Worm (Caenorhabditis elegans): ENCODE results near the gene srp-7.

srp-7 gene

ce11 chrV:8130812-8131211, 48.1 kb upstream of the srp-7 start:
- TF ChIP-seq nhr-129 (tag; optimal IDR thresholded peaks at IDR 0.05), result no peak
- no peak for TF ChIP-seq mdl-1 (tag; optimal IDR thresholded peaks at IDR 0.05)
- TF ChIP-seq nhr-237 (tag; optimal IDR thresholded peaks at IDR 0.05), result no peak

DNA sequence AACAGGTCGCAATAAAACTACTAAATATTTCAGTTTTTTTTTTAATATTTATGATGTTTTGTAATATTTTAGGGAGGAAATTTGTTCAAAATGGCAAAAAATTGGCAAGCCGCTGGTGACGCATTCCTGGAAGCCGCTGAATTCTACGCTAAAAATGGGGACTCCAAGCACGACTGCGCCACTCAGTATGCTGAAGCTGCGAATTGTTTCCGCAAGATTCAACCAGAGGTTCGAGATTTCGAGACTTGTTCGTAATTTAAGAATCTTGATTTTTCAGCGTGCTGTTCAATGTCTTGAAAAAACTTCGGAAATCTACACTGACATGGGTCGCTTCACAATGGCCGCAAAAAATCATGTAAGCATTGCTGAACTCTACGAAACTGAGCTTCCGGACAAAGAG, 47.3 kb upstream of the srp-7 start:
- TF ChIP-seq lin-11 (tag; optimal IDR thresholded peaks at IDR 0.05), result no peak
- TF ChIP-seq ama-1 (optimal IDR thresholded peaks at IDR 0.05), result peak; percentile 25
- TF ChIP-seq sem-4 (tag; optimal IDR thresholded peaks at IDR 0.05), result no peak
- no peak for TF ChIP-seq ceh-16 (tag; optimal IDR thresholded peaks at IDR 0.05)
- TF ChIP-seq nhr-6 (tag; optimal IDR thresholded peaks at IDR 0.05), result no peak
- TF ChIP-seq sma-9 (GFP tag; optimal IDR thresholded peaks at IDR 0.05), result no peak
- TF ChIP-seq sma-9 (tag; optimal IDR thresholded peaks at IDR 0.05), result no peak

DNA sequence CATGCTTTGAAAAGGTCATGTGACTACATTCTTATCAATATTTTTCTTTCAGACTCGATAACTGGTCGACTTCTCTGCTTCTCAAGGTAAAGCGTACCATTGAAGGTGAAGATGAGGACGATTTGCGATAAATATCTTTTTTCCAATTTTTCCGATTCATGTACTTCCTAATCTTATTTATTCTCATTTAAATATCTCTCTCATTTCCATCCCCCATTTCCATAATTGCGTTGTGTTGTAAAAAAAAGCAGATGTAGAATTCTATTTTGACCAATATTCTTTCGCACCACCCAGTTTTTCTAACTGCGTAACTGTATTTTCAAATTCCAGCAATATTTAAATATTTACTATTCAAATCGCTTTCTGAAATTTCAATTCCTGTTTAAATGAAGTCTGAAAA, 46.0 kb upstream of the srp-7 start, which contains the start of gene D1014.4:
Gene D1014.4, plus strand, starts transcription at position 301 of the 400 bp plus-strand sequence.
- TF ChIP-seq snpc-4 (tag; optimal IDR thresholded peaks at IDR 0.05), result no peak
- TF ChIP-seq unc-39 (tag; optimal IDR thresholded peaks at IDR 0.05), result no peak
- TF ChIP-seq blmp-1 (tag; optimal IDR thresholded peaks at IDR 0.05; ENCODE audit: insufficient read depth), result no peak
- TF ChIP-seq sma-3 (GFP tag; optimal IDR thresholded peaks at IDR 0.05), result no peak
- TF ChIP-seq ztf-1 (GFP tag; conservative IDR thresholded peaks at IDR 0.05), result no peak
- TF ChIP-seq nhr-23 (tag; optimal IDR thresholded peaks at IDR 0.05), result no peak
- no peak for TF ChIP-seq elt-1 (tag; optimal IDR thresholded peaks at IDR 0.05)
- TF ChIP-seq sem-4 (tag; optimal IDR thresholded peaks at IDR 0.05), result no peak
- no peak for TF ChIP-seq ceh-82 (tag; optimal IDR thresholded peaks at IDR 0.05)
- TF ChIP-seq nhr-21 (tag; optimal IDR thresholded peaks at IDR 0.05), result no peak
- no peak for TF ChIP-seq nhr-11 (tag; optimal IDR thresholded peaks at IDR 0.05)
- TF ChIP-seq fos-1 (tag; optimal IDR thresholded peaks at IDR 0.05), result no peak
- TF ChIP-seq nhr-77 (tag; optimal IDR thresholded peaks at IDR 0.05), result no peak

- no peak for TF ChIP-seq nhr-11 (tag; optimal IDR thresholded peaks at IDR 0.05)
- no peak for TF ChIP-seq lin-11 (tag; optimal IDR thresholded peaks at IDR 0.05)
Observed at ce11 chrV:8143605-8144004, 35.3 kb upstream of the srp-7 start, which contains the start of gene D1014.2. Gene D1014.2 (plus strand): TSS chrV:8143905.

DNA sequence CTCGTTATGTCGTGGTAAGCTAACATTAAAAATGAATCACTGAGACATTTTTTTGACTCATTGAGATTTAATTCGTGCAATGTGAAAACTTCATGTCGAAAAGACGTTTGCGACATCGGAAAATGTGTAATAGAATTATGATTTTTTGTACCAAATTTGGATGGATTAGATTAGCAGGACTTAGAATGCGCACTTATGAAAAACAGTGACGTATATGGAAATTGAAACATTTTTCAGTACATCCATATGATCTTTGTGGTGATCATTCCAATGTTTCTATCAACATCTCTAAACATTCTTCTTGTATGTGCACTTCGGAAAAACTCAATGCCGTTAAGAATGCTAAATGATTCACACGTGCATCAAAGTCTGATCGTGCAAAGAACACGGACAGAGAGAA, 34.4 kb upstream of the srp-7 start:
- no peak for TF ChIP-seq nhr-6 (tag; optimal IDR thresholded peaks at IDR 0.05)
- TF ChIP-seq elt-3 (tag; optimal IDR thresholded peaks at IDR 0.05), result no peak
- no peak for TF ChIP-seq zag-1 (tag; optimal IDR thresholded peaks at IDR 0.05)
- TF ChIP-seq nhr-77 (tag; optimal IDR thresholded peaks at IDR 0.05), result no peak
- TF ChIP-seq lsy-2 (tag; optimal IDR thresholded peaks at IDR 0.05), result no peak
- no peak for TF ChIP-seq crh-2 (tag; optimal IDR thresholded peaks at IDR 0.05)
- TF ChIP-seq lin-11 (tag; optimal IDR thresholded peaks at IDR 0.05), result no peak
- no peak for TF ChIP-seq nhr-23 (tag; optimal IDR thresholded peaks at IDR 0.05)
- TF ChIP-seq unc-39 (tag; optimal IDR thresholded peaks at IDR 0.05), result no peak
- no peak for TF ChIP-seq gmeb-1 (tag; optimal IDR thresholded peaks at IDR 0.05)
- no peak for TF ChIP-seq ceh-82 (tag; optimal IDR thresholded peaks at IDR 0.05)
- no peak for TF ChIP-seq ceh-16 (tag; optimal IDR thresholded peaks at IDR 0.05)
- no peak for TF ChIP-seq egl-27 (tag; optimal IDR thresholded peaks at IDR 0.05)
- TF ChIP-seq lin-39 (tag; optimal IDR thresholded peaks at IDR 0.05), result no peak

ce11 chrV:8145329-8145728, 33.6 kb upstream of the srp-7 start, which contains the start of gene D1014.13:
Gene D1014.13 (plus strand): TSS chrV:8145629.
- TF ChIP-seq unc-55 (GFP tag; optimal IDR thresholded peaks at IDR 0.05) (no peak), elt-1 (tag; optimal IDR thresholded peaks at IDR 0.05) (no peak), mbf-1 (tag; optimal IDR thresholded peaks at IDR 0.05) (no peak), ZK546.5 (tag; optimal IDR thresholded peaks at IDR 0.05) (no peak)

- no peak for TF ChIP-seq nhr-10 (tag; optimal IDR thresholded peaks at IDR 0.05)
- no peak for TF ChIP-seq nhr-23 (tag; optimal IDR thresholded peaks at IDR 0.05)
Observed at ce11 chrV:8155743-8156142, 23.2 kb upstream of the srp-7 start.
